Worm (Caenorhabditis elegans) whole organism, young adult: ENCODE results near the gene T03D8.6.

Experiments
- B0336.3 ChIP-seq: fragments of 200-800 bp; sonication (Bioruptor generic); IDR thresholded peaks from 2 replicates; pipeline ENCODE4 v1.3.6; 2022; ENCODE audit warnings: missing genetic modification characterization, missing compliant biosample characterization
- F39B2.1 ChIP-seq: fragments of 200-800 bp; sonication (Bioruptor generic); IDR thresholded peaks from 2 replicates; pipeline ENCODE4 v1.3.6; 2022; ENCODE audit warnings: missing genetic modification reagents, missing genetic modification characterization, missing compliant biosample characterization
- F49E8.2 ChIP-seq: sonication (generic microtip); optimal IDR thresholded peaks from 3 replicates; lab custom pipeline; 2017; ENCODE audit warnings: missing genetic modification characterization, mild to moderate bottlenecking, missing compliant biosample characterization, antibody characterized with exemption, moderate library complexity; ENCODE audit not compliant: insufficient read depth
- attf-5 ChIP-seq: fragments of 200-800 bp; sonication (Bioruptor generic); optimal IDR thresholded peaks from 2 replicates; lab custom pipeline; 2018; ENCODE audit warnings: mild to moderate bottlenecking, missing genetic modification characterization, missing compliant biosample characterization
- ceh-40 ChIP-seq: fragments of 200-800 bp; sonication (Bioruptor generic); IDR thresholded peaks from 2 replicates; pipeline ENCODE4 v1.3.6; 2022; ENCODE audit warnings: missing genetic modification characterization, missing compliant biosample characterization
- nhr-80 ChIP-seq: sonication (generic microtip); optimal IDR thresholded peaks from 2 replicates; lab custom pipeline; 2016; ENCODE audit warnings: missing genetic modification characterization, missing compliant biosample characterization
- unc-130 ChIP-seq: sonication (generic microtip); optimal IDR thresholded peaks from 2 replicates; lab custom pipeline; 2016; ENCODE audit warnings: missing genetic modification reagents, missing genetic modification characterization, missing compliant biosample characterization
- unc-62 ChIP-seq: fragments of 150-350 bp; optimal IDR thresholded peaks from 2 replicates; lab custom pipeline; 2014; ENCODE audit warnings: missing biosample characterization, missing genetic modification reagents, missing genetic modification characterization

DNA sequence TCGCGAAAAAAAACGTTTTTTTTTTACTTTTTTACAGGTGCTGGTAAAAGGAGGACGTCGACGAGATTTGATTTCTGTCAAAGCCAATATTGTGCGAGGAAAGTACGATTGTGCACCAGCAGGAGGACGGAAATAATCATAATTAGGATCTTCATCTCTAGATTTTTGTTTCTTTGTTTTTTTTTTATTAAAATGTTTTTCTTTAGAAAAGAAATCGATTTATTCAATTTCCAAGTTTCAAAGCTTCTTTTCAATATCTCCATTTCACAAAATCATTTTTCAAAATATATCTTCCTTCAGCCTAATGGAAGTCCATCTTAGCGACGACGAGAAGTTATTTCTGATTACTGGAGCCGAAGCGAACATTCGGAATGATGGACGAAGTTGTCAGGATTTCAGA is 18.4 kb upstream of the T03D8.6 start, which contains the start of gene exos-7:
- TF ChIP-seq F49E8.2 (tag; lab: Kevin White, UChicago), result no peak
- no peak for TF ChIP-seq unc-130 (GFP tag; lab: Kevin White, UChicago)
- no peak for TF ChIP-seq unc-62 (GFP tag; lab: Kevin White, UChicago)
- TF ChIP-seq attf-5, result no peak
- TF ChIP-seq B0336.3, result no peak
- TF ChIP-seq ceh-40 (GFP tag; lab: Robert Waterston, UW), result no peak
- TF ChIP-seq nhr-80 (tag; lab: Kevin White, UChicago), result no peak
- no peak for TF ChIP-seq F39B2.1 (GFP tag; lab: Robert Waterston, UW)
